ENCODE assay signal across 2 fruit fly cellular contexts in genomic region chrX:9899535-9900179, dm6.
TF ChIP-seq lines count a peak whose summit lies in the region.

TSS of gene CG15249 (minus strand) at chrX:9899585.

TF ChIP-seq in whole organism, embryonic, 481 proteins besides CTCF, POLR2A, EP300 and RAD21 (continued from another document and continues in another):
- TF ChIP-seq Nf-YC (tag; optimal IDR thresholded peaks at IDR 0.05; lab: Kevin White, UChicago) (peak; percentile 60), CG6654 (GFP tag; optimal IDR thresholded peaks at IDR 0.05; lab: Kevin White, UChicago) (peak; percentile 20), Vsx1 (GFP tag; optimal IDR thresholded peaks at IDR 0.05; lab: Kevin White, UChicago) (no peak), Drgx (GFP tag; IDR thresholded peaks at IDR 0.05; lab: Robert Waterston, UW) (peak; percentile 41), row (GFP tag; IDR thresholded peaks at IDR 0.05; lab: Robert Waterston, UW) (peak; percentile 46; the same call in 1 of the 3 replicates), gce (GFP tag; IDR thresholded peaks at IDR 0.05; lab: Robert Waterston, UW) (no peak), E2f2 (GFP tag; IDR thresholded peaks at IDR 0.05; lab: Robert Waterston, UW) (peak; percentile 33; the same call in 1 of the 2 replicates), vvl (GFP tag; IDR thresholded peaks at IDR 0.05; lab: Robert Waterston, UW) (no peak), Mes4 (GFP tag; optimal IDR thresholded peaks at IDR 0.05; lab: Kevin White, UChicago) (no peak), esg (GFP tag; conservative IDR thresholded peaks at IDR 0.05; lab: Robert Waterston, UW) (peak; percentile 30; the same call in 1 of the 2 replicates), stwl (tag; optimal IDR thresholded peaks at IDR 0.05; lab: Kevin White, UChicago) (no peak), CG4617 (GFP tag; optimal IDR thresholded peaks at IDR 0.05; lab: Kevin White, UChicago; ENCODE audit: borderline replicate concordance) (no peak), inv (GFP tag; IDR thresholded peaks at IDR 0.05; lab: Robert Waterston, UW; ENCODE audit: partially characterized antibody) (no peak), exex (tag; optimal IDR thresholded peaks at IDR 0.05; lab: Kevin White, UChicago) (no peak), CG6791 (GFP tag; IDR thresholded peaks at IDR 0.05; lab: Robert Waterston, UW; ENCODE audit: partially characterized antibody) (no peak), tap (tag; optimal IDR thresholded peaks at IDR 0.05; lab: Kevin White, UChicago) (peak; percentile 50), CG10543 (GFP tag; optimal IDR thresholded peaks at IDR 0.05; lab: Kevin White, UChicago) (peak; percentile 14), CG17612 (GFP tag; IDR thresholded peaks at IDR 0.05; lab: Robert Waterston, UW) (no peak), sqz (GFP tag; optimal IDR thresholded peaks at IDR 0.05; lab: Kevin White, UChicago) (peak; percentile 24), CG13123 (GFP tag; optimal IDR thresholded peaks at IDR 0.05; lab: Kevin White, UChicago) (no peak), gcm (GFP tag; optimal IDR thresholded peaks at IDR 0.05; lab: Kevin White, UChicago) (peak; percentile 46), MTF-1 (GFP tag; optimal IDR thresholded peaks at IDR 0.05; lab: Kevin White, UChicago; ENCODE audit: borderline replicate concordance) (no peak), Dref (GFP tag; IDR thresholded peaks at IDR 0.05; lab: Robert Waterston, UW) (no peak), Deaf1 (tag; optimal IDR thresholded peaks at IDR 0.05; lab: Kevin White, UChicago) (peak; percentile 41), CG1647 (GFP tag; optimal IDR thresholded peaks at IDR 0.05; lab: Kevin White, UChicago) (no peak), CG31441 (GFP tag; IDR thresholded peaks at IDR 0.05; lab: Robert Waterston, UW) (peak; percentile 76), CG6254 (GFP tag; optimal IDR thresholded peaks at IDR 0.05; lab: Kevin White, UChicago) (peak; percentile 36), CG30403 (GFP tag; optimal IDR thresholded peaks at IDR 0.05; lab: Kevin White, UChicago) (peak; percentile 14), PHDP (tag; optimal IDR thresholded peaks at IDR 0.05; lab: Kevin White, UChicago) (peak; percentile 57), kni (GFP tag; optimal IDR thresholded peaks at IDR 0.05; lab: Kevin White, UChicago) (no peak), BtbVII (GFP tag; optimal IDR thresholded peaks at IDR 0.05; lab: Kevin White, UChicago) (peak; percentile 20), CG12299 (tag; optimal IDR thresholded peaks at IDR 0.05; lab: Kevin White, UChicago) (peak; percentile 34), scrt (GFP tag; optimal IDR thresholded peaks at IDR 0.05; lab: Kevin White, UChicago) (no peak), CG5953 (GFP tag; IDR thresholded peaks at IDR 0.05; lab: Robert Waterston, UW) (no peak), CG12659 (GFP tag; optimal IDR thresholded peaks at IDR 0.05; lab: Kevin White, UChicago) (peak; percentile 46), unpg (GFP tag; optimal IDR thresholded peaks at IDR 0.05; lab: Kevin White, UChicago) (peak; percentile 61), cad (GFP tag; optimal IDR thresholded peaks at IDR 0.05; lab: Kevin White, UChicago) (no peak), CG3838 (GFP tag; optimal IDR thresholded peaks at IDR 0.05; lab: Kevin White, UChicago) (no peak), phol (tag; optimal IDR thresholded peaks at IDR 0.05; lab: Kevin White, UChicago) (peak; percentile 68), CG1602 (GFP tag; optimal IDR thresholded peaks at IDR 0.05; lab: Kevin White, UChicago) (no peak), nmo (GFP tag; optimal IDR thresholded peaks at IDR 0.05; lab: Kevin White, UChicago) (peak; percentile 46), kay (GFP tag; optimal IDR thresholded peaks at IDR 0.05; lab: Kevin White, UChicago) (no peak), NC2α (GFP tag; optimal IDR thresholded peaks at IDR 0.05; lab: Kevin White, UChicago) (no peak), sens (GFP tag; lab: Kevin White, UChicago) (no peak), H15 (GFP tag; IDR thresholded peaks at IDR 0.05; lab: Robert Waterston, UW) (no peak), CG6689 (GFP tag; IDR thresholded peaks at IDR 0.05; lab: Robert Waterston, UW) (0 out of 2 replicates have a peak, but pooled peaks have one; percentile 35), Bdp1 (GFP tag; optimal IDR thresholded peaks at IDR 0.05; lab: Kevin White, UChicago) (no peak), Side (GFP tag; optimal IDR thresholded peaks at IDR 0.05; lab: Kevin White, UChicago) (no peak), CG14860 (GFP tag; IDR thresholded peaks at IDR 0.05; lab: Robert Waterston, UW; ENCODE audit: partially characterized antibody) (no peak), CG34224 (GFP tag; IDR thresholded peaks at IDR 0.05; lab: Robert Waterston, UW; ENCODE audit: partially characterized antibody) (no peak), Adf1 (GFP tag; IDR thresholded peaks at IDR 0.05; lab: Robert Waterston, UW) (peak; percentile 23; the same call in 1 of the 2 replicates), ewg (GFP tag; optimal IDR thresholded peaks at IDR 0.05; lab: Kevin White, UChicago) (no peak), CG3407 (GFP tag; optimal IDR thresholded peaks at IDR 0.05; lab: Kevin White, UChicago) (peak; percentile 29), bcd (GFP tag; optimal IDR thresholded peaks at IDR 0.05; lab: Kevin White, UChicago) (peak; percentile 30), CG3281 (GFP tag; optimal IDR thresholded peaks at IDR 0.05; lab: Kevin White, UChicago) (peak; percentile 27), CG17328 (GFP tag; IDR thresholded peaks at IDR 0.05; lab: Robert Waterston, UW) (no peak), CG10654 (GFP tag; optimal IDR thresholded peaks at IDR 0.05; lab: Kevin White, UChicago) (peak; percentile 2), Jarid2 (GFP tag; optimal IDR thresholded peaks at IDR 0.05; lab: Kevin White, UChicago) (no peak), CG8388 (GFP tag; optimal IDR thresholded peaks at IDR 0.05; lab: Kevin White, UChicago) (peak; percentile 28), ranshi (GFP tag; IDR thresholded peaks at IDR 0.05; lab: Robert Waterston, UW) (no peak), bsh (GFP tag; optimal IDR thresholded peaks at IDR 0.05; lab: Kevin White, UChicago) (peak; percentile 38 to 69), CG2678 (tag; optimal IDR thresholded peaks at IDR 0.05; lab: Kevin White, UChicago) (peak; percentile 83), eyg (GFP tag; optimal IDR thresholded peaks at IDR 0.05; lab: Kevin White, UChicago) (no peak), CG4424 (GFP tag; optimal IDR thresholded peaks at IDR 0.05; lab: Kevin White, UChicago) (peak; percentile 34), hkb (optimal IDR thresholded peaks at IDR 0.05; lab: Kevin White, UChicago) (no peak), hkb (GFP tag; IDR thresholded peaks at IDR 0.05; lab: Robert Waterston, UW) (peak; percentile 41; the same call in 1 of the 2 replicates)

TF ChIP-seq in whole organism, prepupa, 60 proteins besides CTCF, POLR2A, EP300 and RAD21 (continued from another document):
- TF ChIP-seq spab (GFP tag; optimal IDR thresholded peaks at IDR 0.05; lab: Kevin White, UChicago) (peak; percentile 18), fd59A (GFP tag; optimal IDR thresholded peaks at IDR 0.05; lab: Kevin White, UChicago) (no peak), esn (GFP tag; optimal IDR thresholded peaks at IDR 0.05; lab: Kevin White, UChicago) (no peak), dac (GFP tag; optimal IDR thresholded peaks at IDR 0.05; lab: Kevin White, UChicago) (no peak), Sox15 (GFP tag; optimal IDR thresholded peaks at IDR 0.05; lab: Kevin White, UChicago) (no peak), CG4318 (GFP tag; optimal IDR thresholded peaks at IDR 0.05; lab: Kevin White, UChicago) (peak; percentile 61), Sox102F (GFP tag; optimal IDR thresholded peaks at IDR 0.05; lab: Kevin White, UChicago) (no peak), Eip78C (GFP tag; lab: Kevin White, UChicago) (peak; percentile 87), net (GFP tag; optimal IDR thresholded peaks at IDR 0.05; lab: Kevin White, UChicago) (peak; percentile 19), topi (GFP tag; optimal IDR thresholded peaks at IDR 0.05; lab: Kevin White, UChicago) (no peak), Hr4 (GFP tag; optimal IDR thresholded peaks at IDR 0.05; lab: Kevin White, UChicago) (peak; percentile 50), ss (GFP tag; optimal IDR thresholded peaks at IDR 0.05; lab: Kevin White, UChicago) (peak; percentile 44 to 48), CG10631 (GFP tag; optimal IDR thresholded peaks at IDR 0.05; lab: Kevin White, UChicago) (peak; percentile 64), fkh (GFP tag; optimal IDR thresholded peaks at IDR 0.05; lab: Kevin White, UChicago) (no peak), CG8319 (GFP tag; optimal IDR thresholded peaks at IDR 0.05; lab: Kevin White, UChicago) (no peak), Lpt (GFP tag; optimal IDR thresholded peaks at IDR 0.05; lab: Kevin White, UChicago) (peak; percentile 20), CG6792 (GFP tag; optimal IDR thresholded peaks at IDR 0.05; lab: Kevin White, UChicago) (peak; percentile 5), Hr39 (GFP tag; optimal IDR thresholded peaks at IDR 0.05; lab: Kevin White, UChicago) (no peak), CG31627 (GFP tag; optimal IDR thresholded peaks at IDR 0.05; lab: Kevin White, UChicago) (no peak), Eip75B (GFP tag; optimal IDR thresholded peaks at IDR 0.05; lab: Kevin White, UChicago) (no peak), lz (GFP tag; optimal IDR thresholded peaks at IDR 0.05; lab: Kevin White, UChicago) (no peak), CG6854 (GFP tag; optimal IDR thresholded peaks at IDR 0.05; lab: Kevin White, UChicago) (no peak), Blimp-1 (GFP tag; optimal IDR thresholded peaks at IDR 0.05; lab: Kevin White, UChicago) (no peak), CG15336 (GFP tag; IDR thresholded peaks at IDR 0.05; lab: Robert Waterston, UW) (no peak; the same call in none of the 2 replicates), CG8119 (GFP tag; IDR thresholded peaks at IDR 0.05; lab: Robert Waterston, UW) (peak; percentile 72), Met (GFP tag; optimal IDR thresholded peaks at IDR 0.05; lab: Kevin White, UChicago) (no peak), CG7368 (GFP tag; optimal IDR thresholded peaks at IDR 0.05; lab: Kevin White, UChicago) (no peak), Ets21C (GFP tag; optimal IDR thresholded peaks at IDR 0.05; lab: Kevin White, UChicago) (no peak), eg (GFP tag; IDR thresholded peaks at IDR 0.05; lab: Robert Waterston, UW) (peak; percentile 42; the same call in 1 of the 3 replicates), salr (GFP tag; optimal IDR thresholded peaks at IDR 0.05; lab: Kevin White, UChicago) (peak in 1 of 2 experiments; percentile 50), CG11294 (GFP tag; IDR thresholded peaks at IDR 0.05; lab: Robert Waterston, UW) (no peak; the same call in 1 of the 2 replicates), Smox (GFP tag; optimal IDR thresholded peaks at IDR 0.05; lab: Kevin White, UChicago) (no peak), CG1621 (tag; optimal IDR thresholded peaks at IDR 0.05; lab: Kevin White, UChicago) (no peak), pdm3 (GFP tag; optimal IDR thresholded peaks at IDR 0.05; lab: Kevin White, UChicago) (no peak), CG3919 (GFP tag; optimal IDR thresholded peaks at IDR 0.05; lab: Kevin White, UChicago) (peak; percentile 47), CG9139 (GFP tag; optimal IDR thresholded peaks at IDR 0.05; lab: Kevin White, UChicago) (peak; percentile 26)
